Worm (Caenorhabditis elegans) whole organism, L4 larva: ENCODE results near the gene atrn-1.

Experiments used
- D1046.2 ChIP-seq: fragments of 200-800 bp; sonication (Bioruptor generic); IDR thresholded peaks from 2 replicates; pipeline ENCODE4 v1.3.6; 2022; ENCODE audit warnings: missing genetic modification characterization, missing compliant biosample characterization
- F10B5.3 ChIP-seq: sonication (generic microtip); optimal IDR thresholded peaks from 2 replicates; lab custom pipeline; 2016; ENCODE audit warnings: mild to moderate bottlenecking, missing genetic modification characterization, missing compliant biosample characterization
- F26F4.8 ChIP-seq: fragments of 200-800 bp; sonication (Bioruptor generic); conservative IDR thresholded peaks from 2 replicates; pipeline ENCODE4 v1.3.6; 2022; ENCODE audit warnings: missing genetic modification characterization, missing compliant biosample characterization
- F44E2.7 ChIP-seq: fragments of 200-800 bp; sonication (Bioruptor generic); IDR thresholded peaks from 2 replicates; pipeline ENCODE4 v2.1.2; 2022; ENCODE audit warnings: missing genetic modification characterization, missing compliant biosample characterization
- R02D3.7 ChIP-seq: fragments of 150-350 bp; sonication (generic microtip); optimal IDR thresholded peaks from 3 replicates; lab custom pipeline; 2014; ENCODE audit warnings: missing biosample characterization, missing genetic modification characterization
- T26A8.4 ChIP-seq: fragments of 200-800 bp; sonication (Bioruptor generic); IDR thresholded peaks from 2 replicates; pipeline ENCODE4 v1.3.6; 2022; ENCODE audit warnings: missing genetic modification characterization, missing compliant biosample characterization
- ZK337.2 ChIP-seq: fragments of 200-800 bp; sonication (Bioruptor generic); IDR thresholded peaks from 2 replicates; pipeline ENCODE4 v1.3.6; 2022; ENCODE audit warnings: missing genetic modification reagents, missing genetic modification characterization, missing compliant biosample characterization
- ZK546.5 ChIP-seq, 2 experiments: sonication (generic microtip); optimal IDR thresholded peaks; 2 replicates each; lab custom pipeline; 2017; ENCODE audit warnings: missing biosample characterization in 2 of 2, missing genetic modification characterization in 2 of 2
- arid-1 ChIP-seq: fragments of 200-800 bp; sonication (Bioruptor generic); conservative IDR thresholded peaks from 2 replicates; pipeline ENCODE4 v1.3.6; 2022; ENCODE audit warnings: missing genetic modification reagents, missing genetic modification characterization, missing compliant biosample characterization
- ceh-28 ChIP-seq: fragments of 150-350 bp; optimal IDR thresholded peaks from 2 replicates; lab custom pipeline; 2014; ENCODE audit warnings: missing biosample characterization, missing genetic modification reagents, missing genetic modification characterization
- daf-19 ChIP-seq: fragments of 200-800 bp; sonication (Bioruptor generic); conservative IDR thresholded peaks from 2 replicates; pipeline ENCODE4 v1.3.6; 2022; ENCODE audit warnings: missing genetic modification characterization, missing compliant biosample characterization
- dmd-6 ChIP-seq: fragments of 200-800 bp; sonication (Bioruptor generic); IDR thresholded peaks from 2 replicates; pipeline ENCODE4 v1.3.6; 2022; ENCODE audit warnings: missing genetic modification reagents, missing genetic modification characterization, missing compliant biosample characterization
- dmd-8 ChIP-seq: fragments of 200-800 bp; sonication (Bioruptor generic); IDR thresholded peaks from 2 replicates; pipeline ENCODE4 v1.3.6; 2022; ENCODE audit warnings: missing genetic modification characterization, missing compliant biosample characterization
- dmd-9 ChIP-seq: fragments of 200-800 bp; sonication (Bioruptor generic); IDR thresholded peaks from 2 replicates; pipeline ENCODE4 v1.3.6; 2022; ENCODE audit warnings: missing genetic modification reagents, missing genetic modification characterization, missing compliant biosample characterization
- duxl-1 ChIP-seq: sonication (generic microtip); optimal IDR thresholded peaks from 2 replicates; lab custom pipeline; 2016; ENCODE audit warnings: mild to moderate bottlenecking, missing genetic modification characterization, moderate library complexity, missing compliant biosample characterization; ENCODE audit not compliant: poor library complexity
- dve-1 ChIP-seq: sonication (generic microtip); optimal IDR thresholded peaks from 2 replicates; lab custom pipeline; 2017; ENCODE audit warnings: antibody characterized with exemption, mild to moderate bottlenecking, missing genetic modification characterization, missing compliant biosample characterization; ENCODE audit not compliant: insufficient read depth
- egl-43 ChIP-seq: fragments of 200-800 bp; sonication (Bioruptor generic); IDR thresholded peaks from 2 replicates; pipeline ENCODE4 v1.3.6; 2022; ENCODE audit warnings: missing genetic modification reagents, missing genetic modification characterization, missing compliant biosample characterization
- gei-8 ChIP-seq: fragments of 200-800 bp; sonication (Bioruptor generic); optimal IDR thresholded peaks from 2 replicates; lab custom pipeline; 2018; ENCODE audit warnings: mild to moderate bottlenecking, missing genetic modification characterization, missing compliant biosample characterization
- hmg-1.1 ChIP-seq: fragments of 200-800 bp; sonication (Bioruptor generic); IDR thresholded peaks from 2 replicates; pipeline ENCODE4 v1.3.6; 2022; ENCODE audit warnings: missing genetic modification reagents, missing genetic modification characterization, missing compliant biosample characterization
- lim-7 ChIP-seq: fragments of 200-800 bp; sonication (Bioruptor generic); IDR thresholded peaks from 2 replicates; pipeline ENCODE4 v1.3.6; 2022; ENCODE audit warnings: missing genetic modification characterization, missing compliant biosample characterization
- lin-15B ChIP-seq: fragments of 150-350 bp; sonication (generic microtip); optimal IDR thresholded peaks from 3 replicates; lab custom pipeline; 2014; ENCODE audit warnings: missing biosample characterization, missing genetic modification characterization
- lin-29 ChIP-seq: fragments of 200-800 bp; sonication (Bioruptor generic); IDR thresholded peaks from 2 replicates; pipeline ENCODE4 v1.3.6; 2022; ENCODE audit warnings: missing genetic modification reagents, missing genetic modification characterization, missing compliant biosample characterization
- lir-3 ChIP-seq: sonication (generic microtip); optimal IDR thresholded peaks from 2 replicates; lab custom pipeline; 2016; ENCODE audit warnings: mild to moderate bottlenecking, missing genetic modification characterization, missing compliant biosample characterization
- madf-5 ChIP-seq, 2 experiments: fragments of 200-800 bp; sonication (Bioruptor generic); IDR thresholded peaks; 2 replicates each; pipeline ENCODE4 v1.3.6; 2022; ENCODE audit warnings: missing compliant biosample characterization in 2 of 2, missing genetic modification characterization in 2 of 2
- mdl-1 ChIP-seq, 2 experiments: fragments of 150-350 bp in 1 of 2; sonication (generic microtip) in 1 of 2; optimal IDR thresholded peaks; 2 replicates each; lab custom pipeline; 2014 to 2017; ENCODE audit warnings: missing biosample characterization in 2 of 2, missing genetic modification characterization in 2 of 2
- mdt-29 ChIP-seq: fragments of 200-800 bp; sonication (Bioruptor generic); IDR thresholded peaks from 2 replicates; pipeline ENCODE4 v1.3.6; 2022; ENCODE audit warnings: missing genetic modification reagents, missing genetic modification characterization, missing compliant biosample characterization
- mes-2 ChIP-seq: sonication (generic microtip); optimal IDR thresholded peaks from 2 replicates; lab custom pipeline; 2016; ENCODE audit warnings: missing genotype, mild to moderate bottlenecking, missing genetic modification characterization, missing compliant biosample characterization; ENCODE audit not compliant: poor library complexity, severe bottlenecking
- nhr-28 ChIP-seq: fragments of 150-350 bp; optimal IDR thresholded peaks from 2 replicates; lab custom pipeline; 2014; ENCODE audit warnings: missing biosample characterization, missing genetic modification characterization
- nhr-42 ChIP-seq: fragments of 200-800 bp; sonication (Bioruptor generic); IDR thresholded peaks from 2 replicates; pipeline ENCODE4 v1.3.6; 2022; ENCODE audit warnings: missing genetic modification characterization, missing compliant biosample characterization
- pha-4 ChIP-seq, 2 experiments: fragments of 150-350 bp in 1 of 2; fragments of 200-800 bp in 1 of 2; sonication (Bioruptor generic) in 1 of 2; IDR thresholded peaks in 1 of 2; optimal IDR thresholded peaks in 1 of 2; 2 replicates each; pipeline versions ENCODE4 v1.3.6 to Lab custom; 2014 to 2022; ENCODE audit warnings: missing genetic modification characterization in 2 of 2, missing genetic modification reagents in 2 of 2, missing biosample characterization in 1 of 2, missing compliant biosample characterization in 1 of 2
- php-3 ChIP-seq: fragments of 200-800 bp; sonication (Bioruptor generic); IDR thresholded peaks from 2 replicates; pipeline ENCODE4 v1.3.6; 2022; ENCODE audit warnings: missing genetic modification reagents, missing genetic modification characterization, missing compliant biosample characterization
- pqm-1 ChIP-seq: sonication (generic microtip); optimal IDR thresholded peaks from 2 replicates; lab custom pipeline; 2017; ENCODE audit warnings: missing biosample characterization, missing genetic modification characterization
- rbr-2 ChIP-seq: sonication (generic microtip); optimal IDR thresholded peaks from 2 replicates; lab custom pipeline; 2016; ENCODE audit warnings: missing genotype, missing genetic modification characterization, missing compliant biosample characterization
- set-16 ChIP-seq: fragments of 200-800 bp; sonication (Bioruptor generic); IDR thresholded peaks from 2 replicates; pipeline ENCODE4 v1.3.6; 2022; ENCODE audit warnings: missing genetic modification reagents, missing genetic modification characterization, missing compliant biosample characterization
- snpc-1.2 ChIP-seq: fragments of 200-800 bp; sonication (Bioruptor generic); IDR thresholded peaks from 2 replicates; pipeline ENCODE4 v1.3.6; 2022; ENCODE audit warnings: missing genetic modification reagents, missing genetic modification characterization, missing compliant biosample characterization
- tra-1 ChIP-seq: fragments of 200-800 bp; sonication (Bioruptor generic); IDR thresholded peaks from 2 replicates; pipeline ENCODE4 v1.3.6; 2022; ENCODE audit warnings: missing genetic modification reagents, missing genetic modification characterization, missing compliant biosample characterization
- unc-62 ChIP-seq, 3 experiments: fragments of 150-350 bp in 1 of 3; sonication (generic microtip); optimal IDR thresholded peaks in 2 of 3; peaks in 1 of 3; 1 replicate in 1 of 3; 2 replicates in 2 of 3; lab custom pipeline; 2014 to 2017; ENCODE audit warnings: missing biosample characterization in 3 of 3, missing genetic modification characterization in 3 of 3, missing genetic modification reagents in 3 of 3, missing genotype in 1 of 3
- vab-7 ChIP-seq: fragments of 200-800 bp; sonication (Bioruptor generic); IDR thresholded peaks from 2 replicates; pipeline ENCODE4 v1.3.6; 2022; ENCODE audit warnings: missing genetic modification reagents, missing genetic modification characterization, missing compliant biosample characterization
- zfp-3 ChIP-seq: fragments of 200-800 bp; sonication (Bioruptor generic); conservative IDR thresholded peaks from 2 replicates; pipeline ENCODE4 v1.3.6; 2022; ENCODE audit warnings: missing genetic modification reagents, missing genetic modification characterization, missing compliant biosample characterization
- zip-11 ChIP-seq: fragments of 200-800 bp; sonication (Bioruptor generic); IDR thresholded peaks from 2 replicates; pipeline ENCODE4 v1.3.6; 2022; ENCODE audit warnings: missing genetic modification characterization, missing compliant biosample characterization
- ztf-11 ChIP-seq: fragments of 150-350 bp; optimal IDR thresholded peaks from 2 replicates; lab custom pipeline; 2014; ENCODE audit warnings: missing biosample characterization, missing genetic modification characterization
- ztf-7 ChIP-seq: fragments of 150-350 bp; optimal IDR thresholded peaks from 2 replicates; lab custom pipeline; 2014; ENCODE audit warnings: missing biosample characterization, missing genetic modification characterization

atrn-1 gene

DNA sequence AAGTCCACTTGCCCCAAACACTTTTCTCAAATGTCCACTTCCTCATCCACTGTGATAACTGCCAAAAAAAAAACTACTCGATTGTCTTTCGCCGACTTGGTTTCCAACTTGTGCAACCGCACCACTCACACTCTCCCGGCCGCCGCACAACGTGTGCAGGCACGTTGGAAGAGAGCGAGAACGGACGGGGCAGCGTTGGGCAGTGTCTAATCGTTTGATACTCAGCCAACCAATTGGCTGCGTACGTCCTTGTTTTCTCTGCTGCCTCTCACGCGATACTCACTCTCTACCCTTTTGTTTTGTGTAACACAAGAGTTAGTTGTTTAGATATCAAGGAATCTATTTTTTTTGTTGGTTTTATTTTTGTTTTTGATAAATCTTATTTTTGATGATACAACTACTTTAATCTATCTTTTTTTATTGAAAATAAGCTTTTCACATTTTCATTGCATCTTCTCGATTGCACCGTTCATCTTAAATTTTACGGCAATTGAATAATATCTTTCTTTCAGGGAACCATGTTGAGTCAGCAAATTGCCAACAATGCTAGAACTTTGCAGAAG is 42.2 kb downstream of the atrn-1 start, which contains the start of gene sucl-1 (continued):
- peak; percentile 84 for TF ChIP-seq tra-1 (GFP tag; lab: Robert Waterston, UW)
- no peak for TF ChIP-seq lin-29 (GFP tag; lab: Robert Waterston, UW)
- TF ChIP-seq F26F4.8, result no peak
- no peak for TF ChIP-seq ZK337.2
- no peak for TF ChIP-seq ztf-7 (tag; lab: Kevin White, UChicago)
- TF ChIP-seq ZK546.5 (tag; optimal IDR thresholded peaks at IDR 0.05; lab: Kevin White, UChicago), result no peak
- TF ChIP-seq dmd-8 (GFP tag; lab: Robert Waterston, UW), result no peak
- peak; percentile 51; the same call in 1 of the 2 replicates for TF ChIP-seq pha-4 (GFP tag; IDR thresholded peaks at IDR 0.05; lab: Robert Waterston, UW)
- peak; percentile 63 for TF ChIP-seq pha-4 (tag; optimal IDR thresholded peaks at IDR 0.05; lab: Kevin White, UChicago)
- no peak for TF ChIP-seq lin-15B (tag; lab: Kevin White, UChicago)
- TF ChIP-seq egl-43 (GFP tag; lab: Robert Waterston, UW), result peak; percentile 83
- no peak for TF ChIP-seq ztf-11 (tag; lab: Kevin White, UChicago)
- no peak for TF ChIP-seq R02D3.7 (tag; lab: Kevin White, UChicago)

DNA sequence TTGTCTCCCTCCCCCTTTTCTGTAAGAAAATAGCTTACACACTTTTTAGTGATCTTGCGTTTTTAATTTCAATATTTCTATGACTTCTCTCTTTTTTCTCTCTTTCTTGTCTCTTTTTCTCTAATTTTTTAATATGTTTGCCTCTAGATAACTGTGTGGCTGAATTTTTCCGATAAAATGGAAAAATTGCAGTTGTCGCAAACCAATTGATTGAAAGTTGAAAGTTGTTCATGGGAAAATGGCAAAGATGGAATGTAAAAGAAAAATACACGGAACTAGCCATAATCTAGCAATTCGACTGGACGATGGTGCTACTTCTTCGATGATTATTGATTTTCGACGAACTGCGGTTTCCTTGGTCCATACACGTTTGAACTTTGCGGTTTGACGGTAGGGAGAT is 44.5 kb downstream of the atrn-1 start:
- TF ChIP-seq dmd-6 (GFP tag; lab: Robert Waterston, UW), result peak; percentile 19; the same call in 1 of the 2 replicates
- peak; percentile 28 for TF ChIP-seq pqm-1 (tag; lab: Kevin White, UChicago)
- TF ChIP-seq lim-7 (GFP tag; lab: Robert Waterston, UW), result no peak
- peak; percentile 15 for TF ChIP-seq dve-1

DNA sequence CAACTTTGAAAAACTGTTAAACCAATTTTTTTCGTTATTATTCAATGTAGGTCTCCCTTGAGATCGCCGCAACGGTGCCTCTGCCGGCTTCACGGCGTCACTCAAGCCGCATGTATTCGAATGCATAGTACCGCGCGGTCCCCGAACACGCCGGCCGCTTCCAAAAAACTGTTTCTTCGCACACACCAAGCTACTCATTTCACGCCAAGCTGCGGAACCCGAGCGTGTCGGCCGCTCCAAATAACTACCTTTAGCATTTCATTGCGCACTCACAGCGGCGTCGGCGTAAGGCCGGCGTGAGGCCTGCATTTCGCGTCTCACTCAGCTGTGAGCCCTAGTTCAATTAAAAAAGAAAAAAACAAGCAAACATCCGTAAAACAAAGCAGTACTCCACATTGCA is 45.2 kb downstream of the atrn-1 start:
- TF ChIP-seq hmg-1.1 (GFP tag; lab: Robert Waterston, UW), result peak; percentile 35; the same call in 1 of the 2 replicates
- no peak for TF ChIP-seq zfp-3 (GFP tag; lab: Robert Waterston, UW)
- TF ChIP-seq nhr-42 (GFP tag; lab: Robert Waterston, UW), result 0 out of 2 replicates have a peak, but pooled peaks have one; percentile 39
- TF ChIP-seq daf-19, result no peak
- TF ChIP-seq mes-2 (tag; lab: Kevin White, UChicago), result peak; percentile 41
- TF ChIP-seq T26A8.4 (GFP tag; lab: Robert Waterston, UW), result peak; percentile 8; the same call in 1 of the 2 replicates
- TF ChIP-seq dmd-9 (GFP tag; lab: Robert Waterston, UW), result no peak
- TF ChIP-seq rbr-2 (tag; lab: Kevin White, UChicago), result no peak
- TF ChIP-seq ceh-28 (tag; lab: Kevin White, UChicago), result no peak
- peak; percentile 37; the same call in 1 of the 2 replicates for TF ChIP-seq egl-43 (GFP tag; lab: Robert Waterston, UW)
- TF ChIP-seq set-16 (GFP tag; lab: Robert Waterston, UW), result peak; percentile 69
- no peak for TF ChIP-seq snpc-1.2 (GFP tag; lab: Robert Waterston, UW)
- TF ChIP-seq, all 104 proteins: peak for 6

DNA sequence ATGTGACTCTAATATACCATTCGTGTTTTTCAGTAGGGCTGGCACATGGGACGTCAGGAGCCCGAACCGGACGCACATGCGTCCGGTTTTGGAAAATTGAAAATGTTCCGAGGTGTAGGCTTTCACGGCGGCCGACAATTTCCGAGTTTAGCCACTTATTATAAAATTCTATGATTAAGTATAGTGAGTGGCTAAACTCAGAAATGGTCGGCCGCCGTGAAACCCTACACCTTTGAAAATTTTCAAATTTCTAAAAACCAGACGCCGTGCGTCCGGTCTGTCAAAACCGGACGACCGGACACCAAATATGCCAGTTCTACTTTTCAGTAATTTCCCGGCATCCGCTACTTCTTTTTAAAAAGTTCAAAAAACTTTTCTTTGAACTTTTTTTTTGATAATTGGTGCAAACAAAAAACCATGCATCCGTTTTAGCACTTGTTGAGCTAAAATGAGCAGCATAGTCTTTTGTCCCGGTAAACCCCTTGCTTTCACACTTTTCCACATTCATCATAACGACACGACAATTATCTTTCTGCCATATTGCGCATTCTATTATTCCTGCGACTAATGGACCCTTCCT is 46.4 kb downstream of the atrn-1 start:
- TF ChIP-seq D1046.2 (GFP tag; lab: Robert Waterston, UW) (no peak), unc-62 (GFP tag; optimal IDR thresholded peaks at IDR 0.05 in 1 of 2; lab: Kevin White, UChicago) (peak in 1 of 2 experiments; percentile 91), unc-62 (tag; optimal IDR thresholded peaks at IDR 0.05; lab: Kevin White, UChicago) (no peak), lim-7 (GFP tag; lab: Robert Waterston, UW) (no peak)

DNA sequence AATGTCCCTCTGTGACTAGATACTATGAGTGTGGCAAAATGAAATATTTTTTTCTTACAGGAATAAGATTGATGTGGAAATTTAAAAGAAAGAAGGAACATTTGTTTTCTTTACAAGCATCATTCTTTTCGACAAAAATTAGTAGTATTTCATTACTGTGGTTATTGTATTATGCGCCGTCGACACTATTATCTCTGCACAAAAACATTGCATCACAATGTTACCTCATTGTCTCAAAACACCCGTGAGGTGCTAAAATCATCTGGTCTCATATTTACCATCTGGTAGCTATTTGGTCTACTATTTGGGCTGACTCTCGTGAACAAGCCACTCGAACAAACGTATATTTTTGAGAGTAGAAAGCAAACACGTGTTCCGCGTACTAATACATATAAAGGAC is 48.2 kb downstream of the atrn-1 start:
- TF ChIP-seq set-16 (GFP tag; lab: Robert Waterston, UW), result no peak
- no peak for TF ChIP-seq zip-11 (GFP tag; lab: Robert Waterston, UW)
- TF ChIP-seq F44E2.7 (GFP tag; lab: Robert Waterston, UW), result no peak
- no peak for TF ChIP-seq arid-1 (GFP tag; lab: Robert Waterston, UW)
- no peak for TF ChIP-seq duxl-1 (tag; lab: Kevin White, UChicago)
- no peak for TF ChIP-seq gei-8
- no peak for TF ChIP-seq vab-7 (GFP tag; lab: Robert Waterston, UW)
- no peak for TF ChIP-seq mdl-1 (tag; optimal IDR thresholded peaks at IDR 0.05; lab: Kevin White, UChicago)
- TF ChIP-seq dmd-6 (GFP tag; lab: Robert Waterston, UW), result no peak
- TF ChIP-seq mdt-29, result no peak
- no peak for TF ChIP-seq nhr-28 (tag; lab: Kevin White, UChicago)
- TF ChIP-seq php-3 (GFP tag; lab: Robert Waterston, UW), result no peak
- no peak for TF ChIP-seq F10B5.3 (tag; lab: Kevin White, UChicago)
- TF ChIP-seq lir-3 (tag; lab: Kevin White, UChicago), result no peak
- no peak for TF ChIP-seq madf-5 (GFP tag; IDR thresholded peaks at IDR 0.05; lab: Robert Waterston, UW)
